Worm (Caenorhabditis elegans) whole organism, L1 larva: Measurements from ENCODE around the gene T12D8.9.

Source experiments
- C16A3.4 ChIP-seq: fragments of 150-350 bp; optimal IDR thresholded peaks from 2 replicates; lab custom pipeline; 2014; ENCODE audit warnings: missing biosample characterization, missing genetic modification characterization
- F16B12.6 ChIP-seq: fragments of 150-350 bp; optimal IDR thresholded peaks from 2 replicates; lab custom pipeline; 2014; ENCODE audit warnings: missing biosample characterization, missing genetic modification characterization
- Y116A8C.19 ChIP-seq: sonication (generic microtip); optimal IDR thresholded peaks from 2 replicates; lab custom pipeline; 2016; ENCODE audit warnings: missing compliant biosample characterization, missing genetic modification characterization, borderline replicate concordance
- aha-1 ChIP-seq: fragments of 150-350 bp; optimal IDR thresholded peaks from 2 replicates; lab custom pipeline; 2014; ENCODE audit warnings: missing biosample characterization, missing genetic modification characterization
- alr-1 ChIP-seq: fragments of 200-800 bp; sonication (Bioruptor generic); optimal IDR thresholded peaks from 2 replicates; lab custom pipeline; 2018; ENCODE audit warnings: borderline replicate concordance, mild to moderate bottlenecking, missing genetic modification characterization, missing compliant biosample characterization
- ama-1 ChIP-seq: fragments of 150-350 bp; optimal IDR thresholded peaks from 2 replicates; lab custom pipeline; 2014
- blmp-1 ChIP-seq: fragments of 150-350 bp; optimal IDR thresholded peaks from 2 replicates; lab custom pipeline; 2014; ENCODE audit warnings: missing biosample characterization, missing genetic modification characterization
- ceh-82 ChIP-seq, 3 experiments: fragments of 150-350 bp in 1 of 3; sonication (generic microtip) in 2 of 3; optimal IDR thresholded peaks; 2 replicates each; lab custom pipeline; 2014 to 2017; ENCODE audit warnings: missing biosample characterization in 3 of 3, missing genetic modification characterization in 3 of 3
- ces-1 ChIP-seq: fragments of 150-350 bp; optimal IDR thresholded peaks from 2 replicates; lab custom pipeline; 2014; ENCODE audit warnings: missing biosample characterization, missing genetic modification reagents, missing genetic modification characterization
- dpl-1 ChIP-seq, 3 experiments: fragments of 150-350 bp in 2 of 3; sonication (generic microtip) in 1 of 3; optimal IDR thresholded peaks; 2 replicates each; lab custom pipeline; 2014 to 2017; ENCODE audit warnings: missing biosample characterization in 3 of 3, missing genetic modification characterization in 3 of 3, missing genetic modification reagents in 3 of 3
- dsc-1 ChIP-seq: sonication (generic microtip); optimal IDR thresholded peaks from 2 replicates; lab custom pipeline; 2016; ENCODE audit warnings: mild to moderate bottlenecking, missing genetic modification characterization, missing compliant biosample characterization
- efl-3 ChIP-seq: fragments of 200-800 bp; sonication (Bioruptor generic); optimal IDR thresholded peaks from 2 replicates; lab custom pipeline; 2018; ENCODE audit warnings: mild to moderate bottlenecking, missing genetic modification characterization, missing compliant biosample characterization
- egl-13 ChIP-seq: sonication (generic microtip); optimal IDR thresholded peaks from 2 replicates; lab custom pipeline; 2016; ENCODE audit warnings: missing genotype, missing genetic modification reagents, missing genetic modification characterization, missing compliant biosample characterization
- egl-27 ChIP-seq, 2 experiments: fragments of 150-350 bp in 1 of 2; sonication (generic microtip); optimal IDR thresholded peaks; 3 replicates each; lab custom pipeline; 2017 to 2018; ENCODE audit warnings: missing biosample characterization in 2 of 2, missing genetic modification characterization in 2 of 2, missing genetic modification reagents in 2 of 2
- elt-3 ChIP-seq, 6 experiments: fragments of 150-350 bp in 1 of 6; sonication (generic microtip); optimal IDR thresholded peaks; 2 replicates each; lab custom pipeline; 2017 to 2018; ENCODE audit warnings: missing biosample characterization in 6 of 6, missing genetic modification characterization in 6 of 6, inconsistent platforms in 1 of 6
- fkh-10 ChIP-seq: sonication (generic microtip); optimal IDR thresholded peaks from 2 replicates; lab custom pipeline; 2017; ENCODE audit warnings: missing biosample characterization, missing genetic modification reagents, missing genetic modification characterization
- fkh-4 ChIP-seq: sonication (generic microtip); optimal IDR thresholded peaks from 2 replicates; lab custom pipeline; 2016; ENCODE audit warnings: missing compliant biosample characterization, missing genetic modification characterization, borderline replicate concordance
- fkh-8 ChIP-seq: sonication (generic microtip); optimal IDR thresholded peaks from 2 replicates; lab custom pipeline; 2016; ENCODE audit warnings: mild to moderate bottlenecking, missing genetic modification characterization, missing compliant biosample characterization
- fos-1 ChIP-seq: fragments of 150-350 bp; optimal IDR thresholded peaks from 2 replicates; lab custom pipeline; 2014; ENCODE audit warnings: missing biosample characterization, missing genetic modification characterization
- grh-1 ChIP-seq: fragments of 200-800 bp; sonication (Bioruptor generic); IDR thresholded peaks from 2 replicates; pipeline ENCODE4 v1.3.6; 2022; ENCODE audit warnings: missing genetic modification reagents, missing genetic modification characterization, missing compliant biosample characterization
- hlh-17 ChIP-seq: fragments of 200-800 bp; sonication (Bioruptor generic); optimal IDR thresholded peaks from 2 replicates; lab custom pipeline; 2018; ENCODE audit warnings: missing genetic modification characterization, mild to moderate bottlenecking, missing compliant biosample characterization, moderate library complexity, borderline replicate concordance
- hlh-4 ChIP-seq: sonication (generic microtip); optimal IDR thresholded peaks from 2 replicates; lab custom pipeline; 2016; ENCODE audit warnings: mild to moderate bottlenecking, missing genetic modification characterization, missing compliant biosample characterization
- hpl-2 ChIP-seq: fragments of 150-350 bp; optimal IDR thresholded peaks from 2 replicates; lab custom pipeline; 2014; ENCODE audit warnings: missing biosample characterization, missing genetic modification reagents, missing genetic modification characterization
- isw-1 ChIP-seq: fragments of 200-800 bp; sonication (Bioruptor generic); IDR thresholded peaks from 2 replicates; pipeline ENCODE4 v1.3.6; 2022; ENCODE audit warnings: missing genetic modification characterization, missing compliant biosample characterization
- jun-1 ChIP-seq: fragments of 150-350 bp; optimal IDR thresholded peaks from 2 replicates; lab custom pipeline; 2014; ENCODE audit warnings: missing biosample characterization, missing genetic modification reagents, missing genetic modification characterization
- lin-13 ChIP-seq: fragments of 150-350 bp; optimal IDR thresholded peaks from 2 replicates; lab custom pipeline; 2014; ENCODE audit warnings: missing biosample characterization, missing genetic modification reagents, missing genetic modification characterization
- lin-14 ChIP-seq: fragments of 200-800 bp; sonication (Bioruptor generic); optimal IDR thresholded peaks from 2 replicates; lab custom pipeline; 2018; ENCODE audit warnings: mild to moderate bottlenecking, missing genetic modification characterization, moderate library complexity, missing compliant biosample characterization
- lin-39 ChIP-seq: fragments of 150-350 bp; optimal IDR thresholded peaks from 2 replicates; lab custom pipeline; 2014; ENCODE audit warnings: missing biosample characterization, missing genetic modification reagents, missing genetic modification characterization
- lir-3 ChIP-seq: sonication (generic microtip); optimal IDR thresholded peaks from 2 replicates; lab custom pipeline; 2016; ENCODE audit warnings: mild to moderate bottlenecking, missing genetic modification characterization, moderate library complexity, missing compliant biosample characterization; ENCODE audit not compliant: poor library complexity
- lsy-2 ChIP-seq, 2 experiments: fragments of 150-350 bp; optimal IDR thresholded peaks; 2 replicates each; lab custom pipeline; 2014; ENCODE audit warnings: missing biosample characterization in 2 of 2, missing genetic modification characterization in 2 of 2
- mab-9 ChIP-seq: fragments of 200-800 bp; sonication (Bioruptor generic); IDR thresholded peaks from 2 replicates; pipeline ENCODE4 v1.3.6; 2022; ENCODE audit warnings: missing genetic modification reagents, missing genetic modification characterization, missing compliant biosample characterization
- mdl-1 ChIP-seq, 2 experiments: fragments of 150-350 bp; optimal IDR thresholded peaks; 2 replicates each; lab custom pipeline; 2014 to 2017; ENCODE audit warnings: missing biosample characterization in 2 of 2, missing genetic modification characterization in 2 of 2, inconsistent platforms in 1 of 2
- mef-2 ChIP-seq: fragments of 150-350 bp; optimal IDR thresholded peaks from 2 replicates; lab custom pipeline; 2014; ENCODE audit warnings: missing biosample characterization, missing genetic modification characterization
- mep-1 ChIP-seq: fragments of 150-350 bp; optimal IDR thresholded peaks from 2 replicates; lab custom pipeline; 2014; ENCODE audit warnings: missing biosample characterization, missing genetic modification characterization
- nhr-11 ChIP-seq: fragments of 150-350 bp; optimal IDR thresholded peaks from 2 replicates; lab custom pipeline; 2014; ENCODE audit warnings: missing biosample characterization, missing genetic modification characterization
- nhr-12 ChIP-seq: sonication (generic microtip); optimal IDR thresholded peaks from 2 replicates; lab custom pipeline; 2017; ENCODE audit warnings: missing biosample characterization, missing genetic modification characterization
- nhr-19 ChIP-seq: fragments of 200-800 bp; sonication (Bioruptor generic); conservative IDR thresholded peaks from 2 replicates; pipeline ENCODE4 v1.3.6; 2022; ENCODE audit warnings: missing genetic modification characterization, missing compliant biosample characterization
- nhr-20 ChIP-seq: sonication (generic microtip); optimal IDR thresholded peaks from 2 replicates; lab custom pipeline; 2016; ENCODE audit warnings: mild to moderate bottlenecking, missing genetic modification characterization, missing compliant biosample characterization
- nhr-47 ChIP-seq: sonication (generic microtip); optimal IDR thresholded peaks from 2 replicates; lab custom pipeline; 2016; ENCODE audit warnings: mild to moderate bottlenecking, missing genetic modification characterization, moderate library complexity, missing compliant biosample characterization
- nhr-71 ChIP-seq: sonication (generic microtip); optimal IDR thresholded peaks from 2 replicates; lab custom pipeline; 2016; ENCODE audit warnings: mild to moderate bottlenecking, missing genetic modification characterization, moderate library complexity, missing compliant biosample characterization
- nhr-77 ChIP-seq: fragments of 150-350 bp; optimal IDR thresholded peaks from 2 replicates; lab custom pipeline; 2014; ENCODE audit warnings: missing biosample characterization, missing genetic modification characterization
- nhr-84 ChIP-seq: sonication (generic microtip); optimal IDR thresholded peaks from 2 replicates; lab custom pipeline; 2017; ENCODE audit warnings: missing biosample characterization, missing genetic modification characterization
- nhr-85 ChIP-seq: sonication (generic microtip); peaks from one replicate; lab custom pipeline; 2016; ENCODE audit warnings: missing genetic modification characterization, inconsistent platforms, missing compliant biosample characterization
- pag-3 ChIP-seq: sonication (generic microtip); optimal IDR thresholded peaks from 2 replicates; lab custom pipeline; 2017; ENCODE audit warnings: missing genetic modification characterization, mild to moderate bottlenecking, missing compliant biosample characterization, antibody characterized with exemption, borderline replicate concordance; ENCODE audit not compliant: insufficient read depth
- pax-3 ChIP-seq: fragments of 200-800 bp; sonication (Bioruptor generic); optimal IDR thresholded peaks from 2 replicates; lab custom pipeline; 2018; ENCODE audit warnings: mild to moderate bottlenecking, missing genetic modification characterization, moderate library complexity, missing compliant biosample characterization
- rnt-1 ChIP-seq: sonication (generic microtip); optimal IDR thresholded peaks from 2 replicates; lab custom pipeline; 2016; ENCODE audit warnings: mild to moderate bottlenecking, missing genetic modification characterization, moderate library complexity, missing compliant biosample characterization
- skn-1 ChIP-seq: fragments of 150-350 bp; optimal IDR thresholded peaks from 2 replicates; lab custom pipeline; 2014; ENCODE audit warnings: missing biosample characterization, missing genetic modification characterization
- snu-23 ChIP-seq: sonication (generic microtip); optimal IDR thresholded peaks from 2 replicates; lab custom pipeline; 2016; ENCODE audit warnings: missing genetic modification characterization, missing compliant biosample characterization
- sptf-1 ChIP-seq: fragments of 150-350 bp; optimal IDR thresholded peaks from 2 replicates; lab custom pipeline; 2014; ENCODE audit warnings: missing biosample characterization, missing genetic modification characterization
- tbx-2 ChIP-seq: sonication (generic microtip); optimal IDR thresholded peaks from 2 replicates; lab custom pipeline; 2016; ENCODE audit warnings: missing genetic modification characterization, missing compliant biosample characterization
- unc-130 ChIP-seq: fragments of 150-350 bp; optimal IDR thresholded peaks from 2 replicates; lab custom pipeline; 2017; ENCODE audit warnings: missing biosample characterization, missing genetic modification characterization, inconsistent platforms
- unc-86 ChIP-seq: sonication (generic microtip); optimal IDR thresholded peaks from 2 replicates; lab custom pipeline; 2016; ENCODE audit warnings: missing genetic modification characterization, missing compliant biosample characterization
- xbp-1 ChIP-seq: sonication (generic microtip); optimal IDR thresholded peaks from 2 replicates; lab custom pipeline; 2016; ENCODE audit warnings: missing genetic modification characterization, missing compliant biosample characterization
- ztf-4 ChIP-seq: fragments of 150-350 bp; optimal IDR thresholded peaks from 2 replicates; lab custom pipeline; 2014; ENCODE audit warnings: missing biosample characterization, missing genetic modification characterization

Gene T12D8.9

DNA sequence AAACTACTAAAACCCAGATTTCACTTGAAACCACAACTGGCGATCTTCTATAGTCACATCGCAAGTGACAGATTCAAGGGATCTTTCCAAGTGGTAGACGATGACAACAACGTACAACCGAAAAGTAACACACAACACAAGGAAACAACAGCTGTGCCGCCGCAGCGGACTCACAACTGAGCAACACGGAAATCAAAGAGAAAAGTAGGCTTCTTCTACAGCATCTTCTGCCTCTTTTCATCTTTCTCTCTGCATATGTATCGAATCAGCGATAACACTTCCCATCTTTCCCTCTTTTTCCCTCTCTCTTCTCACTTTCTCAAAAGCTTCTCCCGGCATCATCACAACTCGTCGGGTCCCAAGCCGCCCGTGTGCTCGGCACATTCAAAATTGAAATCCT is at the start of gene T12D8.9:
Gene T12D8.9, plus strand, starts transcription at position 312 of the 400 bp plus-strand sequence.
- TF ChIP-seq mdl-1 (tag; optimal IDR thresholded peaks at IDR 0.05; lab: Kevin White, UChicago) (no peak), ztf-4 (peak; percentile 3), lin-14 (peak; percentile 76), nhr-11 (no peak), nhr-71 (tag; lab: Kevin White, UChicago) (peak; percentile 57), blmp-1 (tag; lab: Kevin White, UChicago) (no peak), unc-130 (tag; lab: Kevin White, UChicago) (peak; percentile 52), nhr-77 (tag; lab: Kevin White, UChicago) (no peak), snu-23 (GFP tag; lab: Kevin White, UChicago) (peak; percentile 49), skn-1 (tag; lab: Kevin White, UChicago) (no peak), alr-1 (no peak), dsc-1 (tag; lab: Kevin White, UChicago) (peak; percentile 48), Y116A8C.19 (tag; lab: Kevin White, UChicago) (no peak), egl-13 (no peak), hlh-4 (tag; lab: Kevin White, UChicago) (no peak), sptf-1 (no peak), nhr-47 (tag; lab: Kevin White, UChicago) (no peak), ceh-82 (tag; optimal IDR thresholded peaks at IDR 0.05; lab: Kevin White, UChicago) (no peak), jun-1 (tag; lab: Kevin White, UChicago) (no peak), lir-3 (tag; lab: Kevin White, UChicago) (no peak), ama-1 (no peak), rnt-1 (tag; lab: Kevin White, UChicago) (peak; percentile 56), fkh-8 (no peak), C16A3.4 (tag; lab: Kevin White, UChicago) (peak; percentile 15), nhr-19 (GFP tag; lab: Robert Waterston, UW) (peak; percentile 24), pag-3 (tag; lab: Kevin White, UChicago) (peak; percentile 31), lin-39 (tag; lab: Kevin White, UChicago) (no peak), efl-3 (GFP tag; lab: Kevin White, UChicago) (no peak), aha-1 (tag; lab: Kevin White, UChicago) (no peak), lin-13 (GFP tag; lab: Kevin White, UChicago) (no peak), mab-9 (no peak), lsy-2 (tag; optimal IDR thresholded peaks at IDR 0.05; lab: Kevin White, UChicago) (peak; percentile 6 to 52), isw-1 (GFP tag; lab: Robert Waterston, UW) (no peak), hlh-17 (GFP tag; lab: Kevin White, UChicago) (no peak), pax-3 (tag; lab: Kevin White, UChicago) (no peak), nhr-12 (tag; lab: Kevin White, UChicago) (no peak), egl-27 (tag; optimal IDR thresholded peaks at IDR 0.05; lab: Kevin White, UChicago) (no peak), mef-2 (tag; lab: Kevin White, UChicago) (no peak), fkh-4 (tag; lab: Kevin White, UChicago) (peak; percentile 26), ces-1 (GFP tag; lab: Kevin White, UChicago) (no peak), mep-1 (tag; lab: Kevin White, UChicago) (no peak), nhr-85 (tag; lab: Kevin White, UChicago) (no peak), tbx-2 (no peak), fos-1 (tag; lab: Kevin White, UChicago) (no peak), xbp-1 (tag; lab: Kevin White, UChicago) (no peak), elt-3 (tag; optimal IDR thresholded peaks at IDR 0.05; lab: Kevin White, UChicago) (no peak), F16B12.6 (tag; lab: Kevin White, UChicago) (no peak), grh-1 (GFP tag; lab: Robert Waterston, UW) (no peak), fkh-10 (GFP tag; lab: Kevin White, UChicago) (no peak), dpl-1 (GFP tag; optimal IDR thresholded peaks at IDR 0.05; lab: Kevin White, UChicago) (no peak), nhr-84 (tag; lab: Kevin White, UChicago) (no peak), hpl-2 (GFP tag; lab: Kevin White, UChicago) (no peak), unc-86 (tag; lab: Kevin White, UChicago) (no peak), nhr-20 (tag; lab: Kevin White, UChicago) (no peak)
